Worm (Caenorhabditis elegans) whole organism, young adult: ENCODE data around the gene spsb-1.
A peak's percentile ranks its signal among the peaks of the same experiment; 100 is the strongest.

ENCODE experiments used
- B0261.1 ChIP-seq: sonication (generic microtip); optimal IDR thresholded peaks from 2 replicates; lab custom pipeline; 2016; ENCODE audit warnings: mild to moderate bottlenecking, missing genetic modification characterization, moderate library complexity, missing compliant biosample characterization
- C06A6.2 ChIP-seq: fragments of 200-800 bp; sonication (Bioruptor generic); conservative IDR thresholded peaks from 2 replicates; pipeline ENCODE4 v1.3.6; 2022; ENCODE audit warnings: missing genetic modification characterization, missing compliant biosample characterization
- C17E4.6 ChIP-seq: fragments of 200-800 bp; sonication (Bioruptor generic); IDR thresholded peaks from 2 replicates; pipeline ENCODE4 v1.3.6; 2022; ENCODE audit warnings: missing genetic modification reagents, missing genetic modification characterization, missing compliant biosample characterization
- F10E7.11 ChIP-seq: sonication (generic microtip); optimal IDR thresholded peaks from 2 replicates; lab custom pipeline; 2017; ENCODE audit warnings: mild to moderate bottlenecking, missing genetic modification characterization, moderate library complexity, missing compliant biosample characterization
- F55B11.4 ChIP-seq: sonication (generic microtip); optimal IDR thresholded peaks from 2 replicates; lab custom pipeline; 2016; ENCODE audit warnings: missing compliant biosample characterization, missing genetic modification characterization, borderline replicate concordance; ENCODE audit not compliant: insufficient read depth
- F57A8.1 ChIP-seq: fragments of 200-800 bp; sonication (Bioruptor generic); optimal IDR thresholded peaks from 2 replicates; lab custom pipeline; 2018; ENCODE audit warnings: mild to moderate bottlenecking, missing genetic modification characterization, moderate library complexity, missing compliant biosample characterization
- K11D2.4 ChIP-seq: fragments of 200-800 bp; sonication (Bioruptor generic); IDR thresholded peaks from 2 replicates; pipeline ENCODE4 v1.3.6; 2022; ENCODE audit warnings: missing genetic modification reagents, missing genetic modification characterization, missing compliant biosample characterization
- K12H6.12 ChIP-seq: fragments of 200-800 bp; sonication (Bioruptor generic); optimal IDR thresholded peaks from 2 replicates; lab custom pipeline; 2018; ENCODE audit warnings: mild to moderate bottlenecking, missing genetic modification characterization, missing compliant biosample characterization
- T26A5.8 ChIP-seq: sonication (generic microtip); optimal IDR thresholded peaks from 2 replicates; lab custom pipeline; 2016; ENCODE audit warnings: missing genetic modification characterization, missing compliant biosample characterization
- Y53G8AR.9 ChIP-seq: fragments of 200-800 bp; sonication (Bioruptor generic); conservative IDR thresholded peaks from 2 replicates; pipeline ENCODE4 v1.3.6; 2022; ENCODE audit warnings: missing genetic modification reagents, missing genetic modification characterization, missing compliant biosample characterization
- Y79H2A.3 ChIP-seq: fragments of 200-800 bp; sonication (Bioruptor generic); conservative IDR thresholded peaks from 2 replicates; pipeline ENCODE4 v1.3.6; 2022; ENCODE audit warnings: missing genetic modification reagents, missing genetic modification characterization, missing compliant biosample characterization
- Y95B8A.8 ChIP-seq: fragments of 200-800 bp; sonication (Bioruptor generic); IDR thresholded peaks from 2 replicates; pipeline ENCODE4 v1.3.6; 2022; ENCODE audit warnings: missing genetic modification reagents, missing genetic modification characterization, missing compliant biosample characterization
- ama-1 ChIP-seq, 3 experiments: fragments of 150-350 bp in 1 of 3; sonication (generic microtip) in 2 of 3; optimal IDR thresholded peaks; 2 replicates each; lab custom pipeline; 2014 to 2018; ENCODE audit warnings: missing biosample characterization in 2 of 3, missing genetic modification characterization in 2 of 3, missing genetic modification reagents in 2 of 3
- aptf-3 ChIP-seq: fragments of 200-800 bp; sonication (Bioruptor generic); IDR thresholded peaks from 2 replicates; pipeline ENCODE4 v1.3.6; 2022; ENCODE audit warnings: missing genetic modification characterization, missing compliant biosample characterization
- attf-3 ChIP-seq: fragments of 200-800 bp; sonication (Bioruptor generic); conservative IDR thresholded peaks from 2 replicates; pipeline ENCODE4 v1.3.6; 2022; ENCODE audit warnings: missing genetic modification reagents, missing genetic modification characterization, missing compliant biosample characterization
- attf-5 ChIP-seq: fragments of 200-800 bp; sonication (Bioruptor generic); optimal IDR thresholded peaks from 2 replicates; lab custom pipeline; 2018; ENCODE audit warnings: mild to moderate bottlenecking, missing genetic modification characterization, missing compliant biosample characterization
- attf-6 ChIP-seq: fragments of 200-800 bp; sonication (Bioruptor generic); IDR thresholded peaks from 2 replicates; pipeline ENCODE4 v1.3.6; 2022; ENCODE audit warnings: missing genetic modification reagents, missing genetic modification characterization, missing compliant biosample characterization
- cebp-1 ChIP-seq, 2 experiments: fragments of 200-800 bp in 1 of 2; sonication (Bioruptor generic) in 1 of 2; sonication (generic microtip) in 1 of 2; IDR thresholded peaks in 1 of 2; optimal IDR thresholded peaks in 1 of 2; 2 replicates each; pipeline versions ENCODE4 v1.3.6 to Lab custom; 2017 to 2022; ENCODE audit warnings: missing compliant biosample characterization in 2 of 2, missing genetic modification characterization in 2 of 2, mild to moderate bottlenecking in 1 of 2, missing genetic modification reagents in 1 of 2, moderate library complexity in 1 of 2
- cebp-2 ChIP-seq: fragments of 200-800 bp; sonication (Bioruptor generic); IDR thresholded peaks from 2 replicates; pipeline ENCODE4 v1.3.6; 2022; ENCODE audit warnings: missing genetic modification characterization, missing compliant biosample characterization
- ceh-27 ChIP-seq: fragments of 200-800 bp; sonication (Bioruptor generic); optimal IDR thresholded peaks from 2 replicates; lab custom pipeline; 2018; ENCODE audit warnings: mild to moderate bottlenecking, missing genetic modification characterization, moderate library complexity, missing compliant biosample characterization
- dox-1 ChIP-seq: fragments of 200-800 bp; sonication (Bioruptor generic); IDR thresholded peaks from 2 replicates; pipeline ENCODE4 v1.3.6; 2022; ENCODE audit warnings: missing genetic modification reagents, missing genetic modification characterization, missing compliant biosample characterization
- dpff-1 ChIP-seq: sonication (generic microtip); optimal IDR thresholded peaks from 2 replicates; lab custom pipeline; 2017; ENCODE audit warnings: mild to moderate bottlenecking, missing genetic modification characterization, missing compliant biosample characterization
- fkh-3 ChIP-seq: sonication (generic microtip); optimal IDR thresholded peaks from 2 replicates; lab custom pipeline; 2016; ENCODE audit warnings: mild to moderate bottlenecking, missing genetic modification characterization, missing compliant biosample characterization
- him-1 ChIP-seq: sonication (generic microtip); optimal IDR thresholded peaks from 2 replicates; lab custom pipeline; 2016; ENCODE audit warnings: missing genotype, missing genetic modification reagents, missing genetic modification characterization, missing compliant biosample characterization
- hlh-26 ChIP-seq: fragments of 200-800 bp; sonication (Bioruptor generic); conservative IDR thresholded peaks from 2 replicates; pipeline ENCODE4 v1.3.6; 2022; ENCODE audit warnings: missing genetic modification reagents, missing genetic modification characterization, missing compliant biosample characterization
- hmg-20 ChIP-seq: fragments of 200-800 bp; sonication (Bioruptor generic); IDR thresholded peaks from 2 replicates; pipeline ENCODE4 v1.3.6; 2022; ENCODE audit warnings: missing genetic modification reagents, missing genetic modification characterization, missing compliant biosample characterization
- hrde-1 ChIP-seq: sonication (generic microtip); optimal IDR thresholded peaks from 2 replicates; lab custom pipeline; 2016; ENCODE audit warnings: missing genetic modification characterization, mild to moderate bottlenecking, missing compliant biosample characterization, moderate library complexity, missing genotype, missing genetic modification reagents, borderline replicate concordance
- lin-26 ChIP-seq: fragments of 200-800 bp; sonication (Bioruptor generic); IDR thresholded peaks from 2 replicates; pipeline ENCODE4 v1.3.6; 2022; ENCODE audit warnings: missing genetic modification reagents, missing genetic modification characterization, missing compliant biosample characterization
- mcd-1 ChIP-seq: fragments of 200-800 bp; sonication (Bioruptor generic); IDR thresholded peaks from 2 replicates; pipeline ENCODE4 v1.3.6; 2022; ENCODE audit warnings: missing genetic modification reagents, missing genetic modification characterization, missing compliant biosample characterization
- nfya-2 ChIP-seq: fragments of 200-800 bp; sonication (Bioruptor generic); IDR thresholded peaks from 2 replicates; pipeline ENCODE4 v1.3.6; 2022; ENCODE audit warnings: missing genetic modification reagents, missing genetic modification characterization, missing compliant biosample characterization
- nhr-27 ChIP-seq: fragments of 200-800 bp; sonication (Bioruptor generic); optimal IDR thresholded peaks from 2 replicates; lab custom pipeline; 2018; ENCODE audit warnings: mild to moderate bottlenecking, missing genetic modification characterization, moderate library complexity, missing compliant biosample characterization
- nhr-90 ChIP-seq: sonication (generic microtip); optimal IDR thresholded peaks from 2 replicates; lab custom pipeline; 2016; ENCODE audit warnings: missing genotype, mild to moderate bottlenecking, missing genetic modification characterization, missing compliant biosample characterization
- pha-4 ChIP-seq: fragments of 150-350 bp; sonication (generic microtip); optimal IDR thresholded peaks from 2 replicates; lab custom pipeline; 2014; ENCODE audit warnings: missing biosample characterization, missing genetic modification reagents, missing genetic modification characterization
- rec-8 ChIP-seq, 2 experiments: sonication (generic microtip); optimal IDR thresholded peaks; 2 replicates each; lab custom pipeline; 2016; ENCODE audit warnings: mild to moderate bottlenecking in 2 of 2, missing genetic modification characterization in 2 of 2, missing genetic modification reagents in 2 of 2, missing genotype in 2 of 2, missing biosample characterization in 1 of 2, missing compliant biosample characterization in 1 of 2, moderate library complexity in 1 of 2
- snpc-1.1 ChIP-seq: sonication (generic microtip); optimal IDR thresholded peaks from 2 replicates; lab custom pipeline; 2017; ENCODE audit warnings: missing genetic modification characterization, mild to moderate bottlenecking, missing compliant biosample characterization, antibody characterized with exemption, moderate library complexity, missing genotype, missing genetic modification reagents; ENCODE audit not compliant: insufficient read depth
- somi-1 ChIP-seq: fragments of 200-800 bp; sonication (Bioruptor generic); optimal IDR thresholded peaks from 2 replicates; lab custom pipeline; 2018; ENCODE audit warnings: mild to moderate bottlenecking, missing genetic modification characterization, missing compliant biosample characterization
- sptf-2 ChIP-seq: fragments of 200-800 bp; sonication (Bioruptor generic); optimal IDR thresholded peaks from 2 replicates; lab custom pipeline; 2018; ENCODE audit warnings: mild to moderate bottlenecking, missing genetic modification characterization, missing compliant biosample characterization
- tbp1 ChIP-seq: fragments of 200-800 bp; sonication (Bioruptor generic); optimal IDR thresholded peaks from 2 replicates; lab custom pipeline; 2018; ENCODE audit warnings: mild to moderate bottlenecking, missing genetic modification characterization, missing compliant biosample characterization
- unc-130 ChIP-seq: sonication (generic microtip); optimal IDR thresholded peaks from 2 replicates; lab custom pipeline; 2016; ENCODE audit warnings: missing genetic modification reagents, missing genetic modification characterization, missing compliant biosample characterization
- unc-62 ChIP-seq: fragments of 150-350 bp; optimal IDR thresholded peaks from 2 replicates; lab custom pipeline; 2014; ENCODE audit warnings: missing biosample characterization, missing genetic modification reagents, missing genetic modification characterization
- xnd-1 ChIP-seq: sonication (generic microtip); optimal IDR thresholded peaks from 2 replicates; lab custom pipeline; 2016; ENCODE audit warnings: missing genotype, missing genetic modification reagents, missing genetic modification characterization, missing compliant biosample characterization
- ztf-22 ChIP-seq: fragments of 200-800 bp; sonication (Bioruptor generic); optimal IDR thresholded peaks from 2 replicates; lab custom pipeline; 2018; ENCODE audit warnings: mild to moderate bottlenecking, missing genetic modification characterization, moderate library complexity, missing compliant biosample characterization
- ztf-25 ChIP-seq: fragments of 200-800 bp; sonication (Bioruptor generic); IDR thresholded peaks from 2 replicates; pipeline ENCODE4 v1.3.6; 2022; ENCODE audit warnings: missing genetic modification reagents, missing genetic modification characterization, missing compliant biosample characterization
- ztf-26 ChIP-seq: sonication (generic microtip); optimal IDR thresholded peaks from 2 replicates; lab custom pipeline; 2017; ENCODE audit warnings: missing genetic modification characterization, missing compliant biosample characterization
- ztf-28 ChIP-seq: fragments of 200-800 bp; sonication (Bioruptor generic); IDR thresholded peaks from 2 replicates; pipeline ENCODE4 v1.3.6; 2022; ENCODE audit warnings: missing genetic modification reagents, missing genetic modification characterization, missing compliant biosample characterization
- ztf-3 ChIP-seq: fragments of 200-800 bp; sonication (Bioruptor generic); optimal IDR thresholded peaks from 2 replicates; lab custom pipeline; 2018; ENCODE audit warnings: mild to moderate bottlenecking, missing genetic modification characterization, missing compliant biosample characterization

spsb-1 gene

ce11 chrII:15263054-15263755, 66.7 kb downstream of the spsb-1 start (continued):
- TF ChIP-seq attf-3 (GFP tag; lab: Robert Waterston, UW): no peak
- TF ChIP-seq xnd-1 (tag; lab: Kevin White, UChicago): no peak
- no peak for TF ChIP-seq Y95B8A.8 (GFP tag; lab: Robert Waterston, UW)
- TF ChIP-seq dox-1: peak; percentile 90
- no peak for TF ChIP-seq nhr-27 (tag; lab: Kevin White, UChicago)
- no peak for TF ChIP-seq hrde-1 (tag; lab: Kevin White, UChicago)
- TF ChIP-seq lin-26: 0 out of 2 replicates have a peak, but pooled peaks have one; percentile 35
- TF ChIP-seq attf-5: peak; percentile 79
- TF ChIP-seq cebp-2 (GFP tag; lab: Robert Waterston, UW): no peak
- no peak for TF ChIP-seq snpc-1.1 (tag; lab: Kevin White, UChicago)
- TF ChIP-seq pha-4 (tag; lab: Kevin White, UChicago): no peak
- no peak for TF ChIP-seq ztf-25 (GFP tag; lab: Robert Waterston, UW)
- TF ChIP-seq him-1 (tag; lab: Kevin White, UChicago): no peak
- TF ChIP-seq ztf-28: no peak
- TF ChIP-seq cebp-1 (GFP tag; IDR thresholded peaks at IDR 0.05; lab: Robert Waterston, UW): no peak
- peak; percentile 70 for TF ChIP-seq cebp-1 (tag; optimal IDR thresholded peaks at IDR 0.05; lab: Kevin White, UChicago)
- no peak for TF ChIP-seq dpff-1
- TF ChIP-seq nfya-2 (GFP tag; lab: Robert Waterston, UW): no peak
- peak; percentile 24 for TF ChIP-seq ztf-22 (GFP tag; lab: Kevin White, UChicago)
- no peak for TF ChIP-seq B0261.1
- TF ChIP-seq hlh-26 (GFP tag; lab: Robert Waterston, UW): no peak
- no peak for TF ChIP-seq unc-130 (GFP tag; lab: Kevin White, UChicago)
- no peak for TF ChIP-seq sptf-2 (GFP tag; lab: Kevin White, UChicago)
- no peak for TF ChIP-seq fkh-3 (tag; lab: Kevin White, UChicago)
- no peak for TF ChIP-seq unc-62 (GFP tag; lab: Kevin White, UChicago)
- no peak for TF ChIP-seq F10E7.11 (tag; lab: Kevin White, UChicago)
- peak; percentile 51; the same call in 1 of the 2 replicates for TF ChIP-seq mcd-1 (GFP tag; lab: Robert Waterston, UW)
- no peak for TF ChIP-seq ama-1 (optimal IDR thresholded peaks at IDR 0.05; lab: Kevin White, UChicago)
- no peak for TF ChIP-seq ama-1 (GFP tag; optimal IDR thresholded peaks at IDR 0.05; lab: Kevin White, UChicago)
- no peak for TF ChIP-seq rec-8 (tag; optimal IDR thresholded peaks at IDR 0.05; lab: Kevin White, UChicago)
- TF ChIP-seq F57A8.1 (GFP tag; lab: Kevin White, UChicago): no peak
- no peak for TF ChIP-seq somi-1 (GFP tag; lab: Kevin White, UChicago)
- TF ChIP-seq Y53G8AR.9 (GFP tag; lab: Robert Waterston, UW): no peak
- TF ChIP-seq ceh-27: peak; percentile 48
- no peak for TF ChIP-seq ztf-3 (GFP tag; lab: Kevin White, UChicago)
- TF ChIP-seq T26A5.8 (tag; lab: Kevin White, UChicago): no peak
- TF ChIP-seq K12H6.12 (tag; lab: Kevin White, UChicago): peak; percentile 58
- no peak for TF ChIP-seq attf-6
- TF ChIP-seq ztf-26 (tag; lab: Kevin White, UChicago): peak; percentile 65
- TF ChIP-seq F55B11.4 (tag; lab: Kevin White, UChicago): no peak
- 0 out of 2 replicates have a peak, but pooled peaks have one; percentile 40 for TF ChIP-seq C17E4.6
- no peak for TF ChIP-seq K11D2.4 (GFP tag; lab: Robert Waterston, UW)
- no peak for TF ChIP-seq hmg-20 (GFP tag; lab: Robert Waterston, UW)
- TF ChIP-seq Y79H2A.3 (GFP tag; lab: Robert Waterston, UW): no peak
- TF ChIP-seq C06A6.2 (GFP tag; lab: Robert Waterston, UW): no peak
- peak; percentile 36 for TF ChIP-seq nhr-90
- peak; percentile 45 for TF ChIP-seq tbp1 (GFP tag; lab: Kevin White, UChicago)
- TF ChIP-seq aptf-3 (GFP tag; lab: Robert Waterston, UW): no peak
